Worm (Caenorhabditis elegans): Measurements from ENCODE around the gene C50C3.12.
A peak's percentile ranks its signal among the peaks of the same experiment; 100 is the strongest.

C50C3.12 gene

ce11 chrIII:8158140-8158786 lies 18.1 kb upstream of the C50C3.12 start, which contains the start of gene atg-13 (continued):
- no peak for TF ChIP-seq nhr-111 (GFP tag; optimal IDR thresholded peaks at IDR 0.05)
- no peak for TF ChIP-seq skn-1 (tag; optimal IDR thresholded peaks at IDR 0.05)
- TF ChIP-seq php-3 (GFP tag; IDR thresholded peaks at IDR 0.05), result no peak
- TF ChIP-seq ama-1 (optimal IDR thresholded peaks at IDR 0.05), result peak; percentile 20
- TF ChIP-seq nhr-42 (GFP tag; IDR thresholded peaks at IDR 0.05), result no peak
- no peak for TF ChIP-seq dve-1 (tag; optimal IDR thresholded peaks at IDR 0.05; ENCODE audit: insufficient read depth)
- TF ChIP-seq ceh-32 (tag; optimal IDR thresholded peaks at IDR 0.05; ENCODE audit: poor library complexity), result no peak
- TF ChIP-seq mdt-29 (GFP tag; IDR thresholded peaks at IDR 0.05), result no peak
- no peak for TF ChIP-seq F26F4.8 (GFP tag; conservative IDR thresholded peaks at IDR 0.05)
- no peak for TF ChIP-seq lin-13 (GFP tag; optimal IDR thresholded peaks at IDR 0.05)
- TF ChIP-seq rbr-2 (tag; optimal IDR thresholded peaks at IDR 0.05), result no peak
- TF ChIP-seq vab-7 (GFP tag; IDR thresholded peaks at IDR 0.05), result no peak
- no peak for TF ChIP-seq zfp-3 (GFP tag; conservative IDR thresholded peaks at IDR 0.05)
- TF ChIP-seq nhr-25 (tag; optimal IDR thresholded peaks at IDR 0.05; ENCODE audit: borderline replicate concordance, insufficient read depth), result no peak
- no peak for TF ChIP-seq ctbp-1 (GFP tag; IDR thresholded peaks at IDR 0.05)
- no peak for TF ChIP-seq F37D6.2 (tag; optimal IDR thresholded peaks at IDR 0.05)
- TF ChIP-seq set-16 (GFP tag; IDR thresholded peaks at IDR 0.05), result no peak
- TF ChIP-seq zag-1 (tag; optimal IDR thresholded peaks at IDR 0.05), result no peak
- no peak for TF ChIP-seq zfp-2 (tag; optimal IDR thresholded peaks at IDR 0.05)
- no peak for TF ChIP-seq ceh-20 (GFP tag; IDR thresholded peaks at IDR 0.05)
- no peak for TF ChIP-seq zip-11 (GFP tag; IDR thresholded peaks at IDR 0.05)
- TF ChIP-seq ceh-62 (tag; optimal IDR thresholded peaks at IDR 0.05), result no peak
- TF ChIP-seq spr-3 (GFP tag; optimal IDR thresholded peaks at IDR 0.05), result no peak
- TF ChIP-seq dmd-9 (GFP tag; IDR thresholded peaks at IDR 0.05), result no peak
- TF ChIP-seq gei-8 (GFP tag; optimal IDR thresholded peaks at IDR 0.05), result no peak
- TF ChIP-seq mes-2 (tag; optimal IDR thresholded peaks at IDR 0.05; ENCODE audit: poor library complexity, severe bottlenecking), result peak; percentile 74
- TF ChIP-seq sdz-12 (GFP tag; optimal IDR thresholded peaks at IDR 0.05), result no peak
- peak; percentile 9 for TF ChIP-seq dpl-1 (GFP tag; optimal IDR thresholded peaks at IDR 0.05)
- TF ChIP-seq nhr-102 (tag; optimal IDR thresholded peaks at IDR 0.05), result no peak
- peak; percentile 79 for TF ChIP-seq hlh-30 (tag; optimal IDR thresholded peaks at IDR 0.05; ENCODE audit: insufficient read depth)
- no peak for TF ChIP-seq fkh-10 (GFP tag; optimal IDR thresholded peaks at IDR 0.05)
- TF ChIP-seq F44E2.7 (GFP tag; IDR thresholded peaks at IDR 0.05), result no peak
- no peak for TF ChIP-seq ceh-44 (GFP tag; IDR thresholded peaks at IDR 0.05)
- peak; percentile 18 for TF ChIP-seq aha-1 (tag)
- no peak for TF ChIP-seq lin-39 (tag; optimal IDR thresholded peaks at IDR 0.05)
- no peak for TF ChIP-seq ceh-82 (tag; optimal IDR thresholded peaks at IDR 0.05)
- peak; percentile 35 for TF ChIP-seq mxl-3 (GFP tag; optimal IDR thresholded peaks at IDR 0.05)
- TF ChIP-seq saeg-2 (GFP tag; IDR thresholded peaks at IDR 0.05), result no peak
- TF ChIP-seq Y75B8A.6 (GFP tag; IDR thresholded peaks at IDR 0.05), result no peak
- no peak for TF ChIP-seq nhr-41 (GFP tag; IDR thresholded peaks at IDR 0.05)
- TF ChIP-seq nhr-6 (tag; optimal IDR thresholded peaks at IDR 0.05), result no peak
- TF ChIP-seq attf-4 (tag; optimal IDR thresholded peaks at IDR 0.05), result no peak
- no peak for TF ChIP-seq fos-1 (tag; optimal IDR thresholded peaks at IDR 0.05)
- no peak for TF ChIP-seq ztf-7 (tag; optimal IDR thresholded peaks at IDR 0.05)
- no peak for TF ChIP-seq Y5F2A.4 (GFP tag; optimal IDR thresholded peaks at IDR 0.05)
- no peak for TF ChIP-seq T26A8.4 (GFP tag; IDR thresholded peaks at IDR 0.05)
- peak in 1 of 2 experiments; percentile 38 for TF ChIP-seq lsy-2 (tag; optimal IDR thresholded peaks at IDR 0.05)
- TF ChIP-seq egl-27 (tag; optimal IDR thresholded peaks at IDR 0.05), result no peak
- no peak for TF ChIP-seq spr-1 (tag; optimal IDR thresholded peaks at IDR 0.05)

All from whole organism, L4 larva.